Worm (Caenorhabditis elegans) whole organism, early embryonic: ENCODE data around the gene C48B4.6.

Experiments
- B0310.2 ChIP-seq: sonication (generic microtip); optimal IDR thresholded peaks from 2 replicates; lab custom pipeline; 2016; ENCODE audit warnings: mild to moderate bottlenecking, missing genetic modification characterization, missing compliant biosample characterization
- F13C5.2 ChIP-seq: sonication (generic microtip); optimal IDR thresholded peaks from 2 replicates; lab custom pipeline; 2017; ENCODE audit warnings: mild to moderate bottlenecking, missing genetic modification characterization, inconsistent platforms, missing compliant biosample characterization
- ama-1 ChIP-seq: fragments of 150-350 bp; optimal IDR thresholded peaks from 2 replicates; lab custom pipeline; 2014
- ceh-36 ChIP-seq: sonication (generic microtip); optimal IDR thresholded peaks from 2 replicates; lab custom pipeline; 2016; ENCODE audit warnings: missing genetic modification characterization, inconsistent platforms, missing compliant biosample characterization
- hmbx-1 ChIP-seq: sonication (generic microtip); optimal IDR thresholded peaks from 2 replicates; lab custom pipeline; 2016; ENCODE audit warnings: mild to moderate bottlenecking, missing genetic modification characterization, missing compliant biosample characterization
- hmg-4 ChIP-seq: fragments of 200-800 bp; sonication (Bioruptor generic); optimal IDR thresholded peaks from 2 replicates; lab custom pipeline; 2018; ENCODE audit warnings: mild to moderate bottlenecking, missing genetic modification characterization, missing compliant biosample characterization
- hnd-1 ChIP-seq: sonication (generic microtip); optimal IDR thresholded peaks from 2 replicates; lab custom pipeline; 2016; ENCODE audit warnings: missing genetic modification characterization, missing compliant biosample characterization
- pes-1 ChIP-seq: fragments of 200-800 bp; sonication (Bioruptor generic); IDR thresholded peaks from 2 replicates; pipeline ENCODE4 v1.3.6; 2022; ENCODE audit warnings: missing genetic modification reagents, missing genetic modification characterization, missing compliant biosample characterization
- sea-1 ChIP-seq: fragments of 200-800 bp; sonication (Bioruptor generic); conservative IDR thresholded peaks from 2 replicates; pipeline ENCODE4 v1.3.6; 2022; ENCODE audit warnings: missing genetic modification characterization, missing compliant biosample characterization
- tbx-11 ChIP-seq: fragments of 200-800 bp; sonication (Bioruptor generic); IDR thresholded peaks from 2 replicates; pipeline ENCODE4 v1.3.6; 2022; ENCODE audit warnings: missing genetic modification characterization, missing compliant biosample characterization
- tbx-37 ChIP-seq: fragments of 200-800 bp; sonication (Bioruptor generic); conservative IDR thresholded peaks from 2 replicates; pipeline ENCODE4 v1.3.6; 2022; ENCODE audit warnings: missing genetic modification reagents, missing genetic modification characterization, missing compliant biosample characterization

ce11 chrIII:9556300-9556699, 2.1 kb downstream of the C48B4.6 start, which contains the start of gene ZK1098.11:
- no peak for TF ChIP-seq F13C5.2 (tag; lab: Kevin White, UChicago)
- TF ChIP-seq ama-1 (lab: Kevin White, UChicago) = no peak
- TF ChIP-seq tbx-37 (GFP tag; lab: Robert Waterston, UW) = no peak
- no peak for TF ChIP-seq hmbx-1
- no peak for TF ChIP-seq hmg-4 (GFP tag; lab: Kevin White, UChicago)
- no peak for TF ChIP-seq sea-1
- TF ChIP-seq B0310.2 (tag; lab: Kevin White, UChicago) = no peak
- no peak for TF ChIP-seq ceh-36 (tag; lab: Kevin White, UChicago)
- TF ChIP-seq tbx-11 (GFP tag; lab: Robert Waterston, UW) = no peak
- no peak for TF ChIP-seq pes-1 (GFP tag; lab: Robert Waterston, UW)
- TF ChIP-seq hnd-1 = no peak
